Worm (Caenorhabditis elegans) whole organism, L1 larva: ENCODE measurements around the gene vglu-2.

Experiments used
- blmp-1 ChIP-seq: fragments of 150-350 bp; optimal IDR thresholded peaks from 2 replicates; lab custom pipeline; 2014; ENCODE audit warnings: missing biosample characterization, missing genetic modification characterization
- fkh-4 ChIP-seq: sonication (generic microtip); optimal IDR thresholded peaks from 2 replicates; lab custom pipeline; 2016; ENCODE audit warnings: missing compliant biosample characterization, missing genetic modification characterization, borderline replicate concordance
- nhr-47 ChIP-seq: sonication (generic microtip); optimal IDR thresholded peaks from 2 replicates; lab custom pipeline; 2016; ENCODE audit warnings: mild to moderate bottlenecking, missing genetic modification characterization, moderate library complexity, missing compliant biosample characterization
- nhr-77 ChIP-seq: fragments of 150-350 bp; optimal IDR thresholded peaks from 2 replicates; lab custom pipeline; 2014; ENCODE audit warnings: missing biosample characterization, missing genetic modification characterization
- pqm-1 ChIP-seq: sonication (generic microtip); optimal IDR thresholded peaks from 3 replicates; lab custom pipeline; 2017; ENCODE audit warnings: missing biosample characterization, missing genetic modification characterization

- no peak for TF ChIP-seq nhr-77
- no peak for TF ChIP-seq nhr-47 (tag; lab: Kevin White, UChicago)
- no peak for TF ChIP-seq blmp-1 (tag; lab: Kevin White, UChicago)
- TF ChIP-seq pqm-1 (tag; lab: Kevin White, UChicago): no peak
- no peak for TF ChIP-seq fkh-4 (tag; lab: Kevin White, UChicago)
Observed at ce11 chrIII:10336109-10336508, 41.2 kb downstream of the vglu-2 start.
